Worm (Caenorhabditis elegans) whole organism, L4 larva: ENCODE data around the gene pole-2.

Experiments
- ama-1 ChIP-seq: fragments of 150-350 bp; optimal IDR thresholded peaks from 2 replicates; lab custom pipeline; 2014; ENCODE audit warnings: inconsistent platforms, mixed read lengths
- lir-3 ChIP-seq: sonication (generic microtip); optimal IDR thresholded peaks from 2 replicates; lab custom pipeline; 2016; ENCODE audit warnings: mild to moderate bottlenecking, missing genetic modification characterization, missing compliant biosample characterization
- madf-5 ChIP-seq, 2 experiments: fragments of 200-800 bp; sonication (Bioruptor generic); IDR thresholded peaks; 2 replicates each; pipeline ENCODE4 v1.3.6; 2022; ENCODE audit warnings: missing compliant biosample characterization in 2 of 2, missing genetic modification characterization in 2 of 2
- mdl-1 ChIP-seq, 2 experiments: fragments of 150-350 bp in 1 of 2; sonication (generic microtip) in 1 of 2; optimal IDR thresholded peaks; 2 replicates each; lab custom pipeline; 2014 to 2017; ENCODE audit warnings: missing biosample characterization in 2 of 2, missing genetic modification characterization in 2 of 2
- nhr-41 ChIP-seq: fragments of 200-800 bp; sonication (Bioruptor generic); IDR thresholded peaks from 2 replicates; pipeline ENCODE4 v1.3.6; 2022; ENCODE audit warnings: missing genetic modification reagents, missing genetic modification characterization, missing compliant biosample characterization
- nhr-76 ChIP-seq: fragments of 150-350 bp; optimal IDR thresholded peaks from 2 replicates; lab custom pipeline; 2014; ENCODE audit warnings: missing biosample characterization, missing genetic modification characterization
- pha-4 ChIP-seq, 2 experiments: fragments of 150-350 bp in 1 of 2; fragments of 200-800 bp in 1 of 2; sonication (Bioruptor generic) in 1 of 2; IDR thresholded peaks in 1 of 2; optimal IDR thresholded peaks in 1 of 2; 2 replicates each; pipeline versions ENCODE4 v1.3.6 to Lab custom; 2014 to 2022; ENCODE audit warnings: missing genetic modification characterization in 2 of 2, missing genetic modification reagents in 2 of 2, missing biosample characterization in 1 of 2, missing compliant biosample characterization in 1 of 2
- snpc-4 ChIP-seq: fragments of 150-350 bp; optimal IDR thresholded peaks from 2 replicates; lab custom pipeline; 2014; ENCODE audit warnings: missing biosample characterization, missing genetic modification characterization
- unc-39 ChIP-seq: sonication (generic microtip); optimal IDR thresholded peaks from 2 replicates; lab custom pipeline; 2017; ENCODE audit warnings: missing biosample characterization, missing genetic modification characterization
- ztf-11 ChIP-seq: fragments of 150-350 bp; optimal IDR thresholded peaks from 2 replicates; lab custom pipeline; 2014; ENCODE audit warnings: missing biosample characterization, missing genetic modification characterization

- TF ChIP-seq nhr-76 (tag; lab: Kevin White, UChicago) = no peak
- no peak for TF ChIP-seq mdl-1 (tag; optimal IDR thresholded peaks at IDR 0.05; lab: Kevin White, UChicago)
- TF ChIP-seq ama-1 (lab: Kevin White, UChicago) = no peak
- TF ChIP-seq snpc-4 = no peak
- no peak for TF ChIP-seq lir-3 (tag; lab: Kevin White, UChicago)
- no peak for TF ChIP-seq madf-5 (GFP tag; IDR thresholded peaks at IDR 0.05; lab: Robert Waterston, UW)
- TF ChIP-seq nhr-41 = no peak
- TF ChIP-seq unc-39 (tag; lab: Kevin White, UChicago) = no peak
- no peak for TF ChIP-seq ztf-11 (tag; lab: Kevin White, UChicago)
- no peak for TF ChIP-seq pha-4 (GFP tag; IDR thresholded peaks at IDR 0.05; lab: Robert Waterston, UW)
- TF ChIP-seq pha-4 (tag; optimal IDR thresholded peaks at IDR 0.05; lab: Kevin White, UChicago) = no peak
Measured at ce11 chrIV:8651835-8652234, 34.6 kb downstream of the pole-2 start, which contains the start of gene C49C8.8.
